Worm (Caenorhabditis elegans): ENCODE measurements around the gene ZK1127.13.

- TF ChIP-seq unc-62 (GFP tag; optimal IDR thresholded peaks at IDR 0.05), result no peak
- no peak for TF ChIP-seq nhr-11 (tag; optimal IDR thresholded peaks at IDR 0.05)
- TF ChIP-seq nhr-23 (tag; optimal IDR thresholded peaks at IDR 0.05), result no peak
- no peak for TF ChIP-seq ceh-28 (tag; optimal IDR thresholded peaks at IDR 0.05)
Observed at ce11 chrII:7075564-7076228, 22.6 kb downstream of the ZK1127.13 start, which contains the start of gene T02G5.7.

Data from whole organism, L3 larva.